Worm (Caenorhabditis elegans) whole organism, late embryonic: ENCODE measurements around the gene Y39A3A.4.

Source experiments
- ceh-6 ChIP-seq: fragments of 200-800 bp; sonication (Bioruptor generic); optimal IDR thresholded peaks from 2 replicates; lab custom pipeline; 2018; ENCODE audit warnings: mild to moderate bottlenecking, missing genetic modification characterization, missing compliant biosample characterization
- dmd-4 ChIP-seq: sonication (generic microtip); optimal IDR thresholded peaks from 2 replicates; lab custom pipeline; 2016; ENCODE audit warnings: borderline replicate concordance, missing genetic modification characterization, missing compliant biosample characterization
- hlh-15 ChIP-seq: sonication (generic microtip); optimal IDR thresholded peaks from 2 replicates; lab custom pipeline; 2016; ENCODE audit warnings: missing genetic modification characterization, missing compliant biosample characterization
- lin-11 ChIP-seq: fragments of 200-800 bp; sonication (Bioruptor generic); optimal IDR thresholded peaks from 2 replicates; lab custom pipeline; 2018; ENCODE audit warnings: mild to moderate bottlenecking, missing genetic modification characterization, missing compliant biosample characterization
- nfya-1 ChIP-seq: sonication (generic microtip); optimal IDR thresholded peaks from 2 replicates; lab custom pipeline; 2017; ENCODE audit warnings: missing genetic modification characterization, mild to moderate bottlenecking, missing compliant biosample characterization, antibody characterized with exemption, moderate library complexity
- nhr-11 ChIP-seq: fragments of 150-350 bp; optimal IDR thresholded peaks from 2 replicates; lab custom pipeline; 2014; ENCODE audit warnings: missing biosample characterization, missing genetic modification characterization
- pqm-1 ChIP-seq: sonication (generic microtip); optimal IDR thresholded peaks from 2 replicates; lab custom pipeline; 2016; ENCODE audit warnings: missing genetic modification characterization, missing compliant biosample characterization
- sox-4 ChIP-seq: sonication (generic microtip); optimal IDR thresholded peaks from 2 replicates; lab custom pipeline; 2017; ENCODE audit warnings: mild to moderate bottlenecking, missing genetic modification characterization, inconsistent platforms, missing compliant biosample characterization

DNA sequence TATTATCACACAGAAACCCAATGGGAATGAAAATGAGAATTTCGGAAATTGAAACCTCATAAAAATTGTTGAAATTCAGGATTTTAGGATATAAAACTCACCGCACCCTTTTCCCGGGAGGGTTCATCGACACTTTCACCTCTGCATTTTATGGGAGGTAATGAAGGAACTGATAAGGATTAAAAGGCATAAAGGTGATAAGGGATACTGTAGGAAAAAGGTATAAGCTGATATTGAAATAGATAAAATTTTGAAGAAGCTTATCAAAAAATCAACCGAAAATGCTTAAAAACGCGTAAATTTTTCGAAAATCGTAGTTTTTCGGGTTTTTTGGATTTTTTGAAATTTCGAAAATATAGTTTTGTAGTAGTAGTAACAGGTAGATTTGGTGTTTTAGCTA, 25.9 kb downstream of the Y39A3A.4 start:
- TF ChIP-seq pqm-1 (tag; lab: Kevin White, UChicago): no peak
- TF ChIP-seq sox-4 (tag; lab: Kevin White, UChicago): no peak
- TF ChIP-seq hlh-15 (tag; lab: Kevin White, UChicago): no peak
- no peak for TF ChIP-seq ceh-6
- no peak for TF ChIP-seq dmd-4
- no peak for TF ChIP-seq lin-11 (tag; lab: Kevin White, UChicago)
- TF ChIP-seq nfya-1 (tag; lab: Kevin White, UChicago): no peak
- no peak for TF ChIP-seq nhr-11 (tag; lab: Kevin White, UChicago)
